Worm (Caenorhabditis elegans): ENCODE data around the gene K10B4.1.

ce11 chrII:135166-135565 is at the start of gene K10B4.1:
- TF ChIP-seq him-1 (tag; optimal IDR thresholded peaks at IDR 0.05) = no peak
- TF ChIP-seq W03F9.2 (tag; optimal IDR thresholded peaks at IDR 0.05) = no peak

All from whole organism, L4/young adult.